Fruit fly (Drosophila melanogaster): ENCODE results near the gene CG5412.

DNA sequence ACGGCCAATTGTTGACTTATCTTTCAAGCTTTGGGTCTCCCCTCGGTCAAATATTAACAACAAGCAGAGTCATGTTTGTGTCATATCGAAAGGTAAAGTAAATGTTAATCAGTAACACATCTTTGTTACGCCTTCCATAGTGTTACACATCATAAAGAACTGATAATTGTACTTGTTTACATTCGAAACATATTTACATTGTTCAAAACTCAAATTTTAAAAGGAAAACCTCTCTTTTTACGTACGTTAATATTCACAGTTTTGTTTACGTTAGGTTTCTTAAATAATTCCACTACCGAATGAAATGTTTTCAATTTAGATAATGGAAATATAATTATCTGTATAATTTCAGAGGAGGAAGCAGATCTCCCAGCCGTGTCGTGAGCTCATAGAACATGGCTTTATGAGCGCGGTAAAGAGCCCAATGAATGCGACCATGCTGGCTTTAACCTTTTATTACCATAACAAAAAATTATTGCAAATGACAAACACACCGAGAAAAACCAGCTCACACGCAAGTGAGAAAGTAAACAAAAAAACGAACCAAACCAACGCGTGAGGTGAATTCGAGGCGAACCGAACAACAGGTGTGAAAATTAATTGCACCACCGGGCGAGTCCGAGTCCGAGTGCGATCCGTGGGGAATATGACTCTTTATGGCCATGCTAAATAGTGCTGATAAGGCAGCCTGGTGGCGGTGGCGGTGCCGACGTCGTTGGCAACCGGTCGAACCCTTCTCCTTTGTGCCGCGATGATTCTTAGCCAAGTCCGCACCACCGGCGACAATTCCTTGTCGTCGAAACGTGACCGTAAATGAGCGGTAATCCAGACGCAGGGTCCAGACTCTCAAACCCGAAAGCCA lies 34.3 kb upstream of the CG5412 start:
- no peak for TF ChIP-seq CTCF (optimal IDR thresholded peaks at IDR 0.05)
- no peak for TF ChIP-seq CG8478 (optimal IDR thresholded peaks at IDR 0.05)

Measured in S2 (cell line).